Fruit fly (Drosophila melanogaster) S2 (cell line): ENCODE data around the gene mus81.

ENCODE experiments used
- CG8478 ChIP-seq: fragments of >200 bp; optimal IDR thresholded peaks from 2 replicates; lab custom pipeline; 2018
- CTCF ChIP-seq, 2 experiments: fragments of >200 bp; optimal IDR thresholded peaks; 2 replicates each; lab custom pipeline; 2018

DNA sequence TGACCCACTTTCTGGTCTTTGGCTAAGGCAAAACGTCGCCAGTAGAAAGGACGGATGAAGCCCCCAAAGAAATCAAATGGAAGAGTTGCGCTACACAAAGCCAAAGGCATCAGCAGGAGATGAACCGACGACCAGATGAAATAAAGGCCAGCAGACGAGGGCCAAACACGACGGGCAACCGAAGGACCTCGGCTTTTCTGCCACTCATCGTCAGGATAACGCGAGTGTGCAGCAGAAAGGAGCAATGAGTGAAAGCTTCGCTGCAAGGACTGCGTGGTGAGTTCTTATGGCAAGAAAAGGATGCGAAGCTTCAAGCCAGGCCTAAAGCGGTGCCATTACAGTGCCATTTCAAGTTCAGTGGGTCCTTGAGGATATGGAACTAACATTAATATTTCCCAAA, 45.0 kb downstream of the mus81 start:
- TF ChIP-seq CTCF (optimal IDR thresholded peaks at IDR 0.05; lab: Kevin White, UChicago): no peak
- TF ChIP-seq CG8478 (lab: Kevin White, UChicago): no peak
